Fruit fly (Drosophila melanogaster) whole organism, embryonic: ENCODE measurements around the gene Lcp65Ab1.

Source experiments
- Adf1 ChIP-seq: fragments of 200-800 bp; sonication (Bioruptor generic); IDR thresholded peaks from 2 replicates; pipeline ENCODE4 v1.3.6; 2022; ENCODE audit warnings: missing biosample characterization, missing genetic modification characterization
- CG10654 ChIP-seq: fragments of 200-800 bp; sonication (Bioruptor generic); optimal IDR thresholded peaks from 2 replicates; lab custom pipeline; 2016; ENCODE audit warnings: missing biosample characterization, missing genetic modification characterization
- CG10959 ChIP-seq: fragments of 200-800 bp; sonication (Bioruptor generic); IDR thresholded peaks from 2 replicates; pipeline ENCODE4 v1.3.6; 2022; ENCODE audit warnings: missing biosample characterization, missing genetic modification characterization
- CG13624 ChIP-seq: fragments of 200-800 bp; sonication (Bioruptor generic); optimal IDR thresholded peaks from 2 replicates; lab custom pipeline; 2016; ENCODE audit warnings: missing biosample characterization, missing genetic modification characterization
- CG1647 ChIP-seq: fragments of 200-800 bp; sonication (Bioruptor generic); optimal IDR thresholded peaks from 3 replicates; lab custom pipeline; 2016; ENCODE audit warnings: missing biosample characterization, missing genetic modification characterization
- CG16815 ChIP-seq: fragments of 200-800 bp; sonication (Bioruptor generic); optimal IDR thresholded peaks from 3 replicates; lab custom pipeline; 2017; ENCODE audit warnings: missing biosample characterization, mild to moderate bottlenecking, missing genetic modification characterization
- CG17568 ChIP-seq: fragments of 200-800 bp; sonication (Bioruptor generic); optimal IDR thresholded peaks from 2 replicates; lab custom pipeline; 2018; ENCODE audit warnings: missing biosample characterization, mild to moderate bottlenecking, missing genetic modification characterization, moderate library complexity
- CG17802 ChIP-seq: fragments of 200-800 bp; sonication (Bioruptor generic); optimal IDR thresholded peaks from 2 replicates; lab custom pipeline; 2018; ENCODE audit warnings: missing biosample characterization, mild to moderate bottlenecking, missing genetic modification characterization, moderate library complexity
- CG1792 ChIP-seq: fragments of 200-800 bp; sonication (Bioruptor generic); optimal IDR thresholded peaks from 2 replicates; lab custom pipeline; 2016; ENCODE audit warnings: missing biosample characterization, missing genetic modification characterization
- CG1832 ChIP-seq: fragments of 200-800 bp; sonication (Bioruptor generic); optimal IDR thresholded peaks from 2 replicates; lab custom pipeline; 2017; ENCODE audit warnings: missing biosample characterization, mild to moderate bottlenecking, missing genetic modification characterization, inconsistent platforms
- CG2129 ChIP-seq: fragments of 200-800 bp; sonication (Bioruptor generic); IDR thresholded peaks from 2 replicates; pipeline ENCODE4 v1.3.6; 2022; ENCODE audit warnings: missing biosample characterization, missing genetic modification characterization; ENCODE audit not compliant: partially characterized antibody
- CG31388 ChIP-seq: fragments of 200-800 bp; sonication (Bioruptor generic); optimal IDR thresholded peaks from 2 replicates; lab custom pipeline; 2016; ENCODE audit warnings: missing biosample characterization, missing genetic modification characterization
- CG32532 ChIP-seq: fragments of 200-800 bp; sonication (Bioruptor generic); IDR thresholded peaks from 2 replicates; pipeline ENCODE4 v1.3.6; 2022; ENCODE audit warnings: missing biosample characterization, missing genetic modification characterization
- CG33213 ChIP-seq: fragments of 200-800 bp; sonication (Bioruptor generic); optimal IDR thresholded peaks from 3 replicates; lab custom pipeline; 2016; ENCODE audit warnings: missing biosample characterization, missing genetic modification characterization
- CG3847 ChIP-seq: fragments of 200-800 bp; sonication (Bioruptor generic); IDR thresholded peaks from 2 replicates; pipeline ENCODE4 v1.3.6; 2022; ENCODE audit warnings: missing biosample characterization, missing genetic modification characterization
- CG4360 ChIP-seq: fragments of 200-800 bp; sonication (Bioruptor generic); IDR thresholded peaks from 2 replicates; pipeline ENCODE4 v1.3.6; 2022; ENCODE audit warnings: missing biosample characterization, missing genetic modification characterization
- CG4424 ChIP-seq: fragments of 200-800 bp; sonication (Bioruptor generic); optimal IDR thresholded peaks from 3 replicates; lab custom pipeline; 2016; ENCODE audit warnings: missing biosample characterization, missing genetic modification characterization
- CG7372 ChIP-seq: fragments of 200-800 bp; sonication (Bioruptor generic); IDR thresholded peaks from 2 replicates; pipeline ENCODE4 v1.3.6; 2022; ENCODE audit warnings: missing biosample characterization, missing genetic modification characterization
- CG7745 ChIP-seq: fragments of 200-800 bp; sonication (Bioruptor generic); optimal IDR thresholded peaks from 2 replicates; lab custom pipeline; 2018; ENCODE audit warnings: missing biosample characterization, mild to moderate bottlenecking, missing genetic modification characterization, moderate library complexity
- CG7928 ChIP-seq: fragments of 200-800 bp; sonication (Bioruptor generic); optimal IDR thresholded peaks from 2 replicates; lab custom pipeline; 2017; ENCODE audit warnings: missing biosample characterization, mild to moderate bottlenecking, missing genetic modification characterization
- CG7963 ChIP-seq: fragments of 200-800 bp; sonication (Bioruptor generic); IDR thresholded peaks from 3 replicates; pipeline ENCODE4 v1.3.6; 2022; ENCODE audit warnings: missing biosample characterization, missing genetic modification characterization; ENCODE audit not compliant: partially characterized antibody
- CG9932 ChIP-seq: fragments of 200-800 bp; sonication (Bioruptor generic); IDR thresholded peaks from 2 replicates; pipeline ENCODE4 v1.3.6; 2022; ENCODE audit warnings: missing biosample characterization, missing genetic modification characterization
- CTCF ChIP-seq: fragments of 200-800 bp; sonication (Bioruptor generic); optimal IDR thresholded peaks from 2 replicates; lab custom pipeline; 2017; ENCODE audit warnings: missing biosample characterization, mild to moderate bottlenecking, missing genetic modification characterization, moderate library complexity
- Camta ChIP-seq: fragments of 200-800 bp; sonication (Bioruptor generic); optimal IDR thresholded peaks from 2 replicates; lab custom pipeline; 2016; ENCODE audit warnings: missing biosample characterization, missing genetic modification characterization
- Dad ChIP-seq: fragments of 200-800 bp; sonication (Bioruptor generic); optimal IDR thresholded peaks from 3 replicates; lab custom pipeline; 2016; ENCODE audit warnings: missing biosample characterization, missing genetic modification characterization
- Dref ChIP-seq: fragments of 200-800 bp; sonication (Bioruptor generic); IDR thresholded peaks from 2 replicates; pipeline ENCODE4 v1.3.6; 2022; ENCODE audit warnings: missing biosample characterization, missing genetic modification characterization
- MBD-R2 ChIP-seq: fragments of 200-800 bp; sonication (Bioruptor generic); IDR thresholded peaks from 2 replicates; pipeline ENCODE4 v1.3.6; 2022; ENCODE audit warnings: missing biosample characterization, missing genetic modification characterization
- Meics ChIP-seq: fragments of 200-800 bp; sonication (Bioruptor generic); optimal IDR thresholded peaks from 2 replicates; lab custom pipeline; 2017; ENCODE audit warnings: missing biosample characterization, mild to moderate bottlenecking, missing genetic modification characterization
- NK7.1 ChIP-seq: fragments of 200-800 bp; sonication (Bioruptor generic); optimal IDR thresholded peaks from 3 replicates; lab custom pipeline; 2016; ENCODE audit warnings: missing biosample characterization, missing genetic modification characterization
- Nf-YB ChIP-seq: fragments of 200-800 bp; sonication (Bioruptor generic); optimal IDR thresholded peaks from 3 replicates; lab custom pipeline; 2019; ENCODE audit warnings: missing biosample characterization, mild to moderate bottlenecking, missing genetic modification characterization, moderate library complexity
- Pdp1 ChIP-seq, 2 experiments: fragments of 200-800 bp; sonication (Bioruptor generic); optimal IDR thresholded peaks; 3 replicates each; lab custom pipeline; 2016; ENCODE audit warnings: missing biosample characterization in 2 of 2, missing genetic modification characterization in 2 of 2, mild to moderate bottlenecking in 1 of 2, moderate library complexity in 1 of 2
- dysf ChIP-seq: fragments of 200-800 bp; sonication (Bioruptor generic); IDR thresholded peaks from 3 replicates; pipeline ENCODE4 v1.3.6; 2022; ENCODE audit warnings: missing biosample characterization, missing genetic modification characterization
- ewg ChIP-seq: fragments of 200-800 bp; sonication (Bioruptor generic); optimal IDR thresholded peaks from 3 replicates; lab custom pipeline; 2017; ENCODE audit warnings: mild to moderate bottlenecking, missing biosample characterization, missing genetic modification reagents, missing genetic modification characterization
- fu2 ChIP-seq: fragments of 200-800 bp; sonication (Bioruptor generic); optimal IDR thresholded peaks from 2 replicates; lab custom pipeline; 2016; ENCODE audit warnings: missing biosample characterization, missing genetic modification characterization
- gt ChIP-seq: fragments of 200-800 bp; sonication (Bioruptor generic); IDR thresholded peaks from 2 replicates; pipeline ENCODE4 v1.3.6; 2022; ENCODE audit warnings: missing biosample characterization, missing genetic modification characterization
- hth ChIP-seq: fragments of >200 bp; optimal IDR thresholded peaks from 2 replicates; lab custom pipeline; 2017; ENCODE audit warnings: inconsistent platforms
- ken ChIP-seq: fragments of 200-800 bp; sonication (Bioruptor generic); IDR thresholded peaks from 3 replicates; pipeline ENCODE4 v1.3.6; 2022; ENCODE audit warnings: missing biosample characterization, missing genetic modification characterization
- maf-S ChIP-seq: fragments of 200-800 bp; sonication (Bioruptor generic); optimal IDR thresholded peaks from 2 replicates; lab custom pipeline; 2016; ENCODE audit warnings: missing biosample characterization, missing genetic modification characterization
- nau ChIP-seq: fragments of 200-800 bp; sonication (Bioruptor generic); optimal IDR thresholded peaks from 3 replicates; lab custom pipeline; 2017; ENCODE audit warnings: missing biosample characterization, mild to moderate bottlenecking, missing genetic modification characterization, missing genetic modification reagents
- nerfin-2 ChIP-seq: fragments of 200-800 bp; sonication (Bioruptor generic); IDR thresholded peaks from 2 replicates; pipeline ENCODE4 v1.3.6; 2022; ENCODE audit warnings: missing biosample characterization, missing genetic modification characterization; ENCODE audit not compliant: partially characterized antibody
- prd ChIP-seq, 3 experiments: fragments of >200 bp in 2 of 3; fragments of 200-800 bp in 1 of 3; sonication (Bioruptor generic) in 1 of 3; optimal IDR thresholded peaks in 2 of 3; IDR thresholded peaks in 1 of 3; 2 replicates in 2 of 3; 3 replicates in 1 of 3; pipeline versions ENCODE4 v1.3.6 to Lab custom; 2017 to 2022; ENCODE audit warnings: missing biosample characterization in 1 of 3, missing genetic modification characterization in 1 of 3
- ranshi ChIP-seq: fragments of 200-800 bp; sonication (Bioruptor generic); IDR thresholded peaks from 2 replicates; pipeline ENCODE4 v1.3.6; 2022; ENCODE audit warnings: missing biosample characterization, missing genetic modification characterization
- repo ChIP-seq: fragments of 200-800 bp; sonication (Bioruptor generic); optimal IDR thresholded peaks from 2 replicates; lab custom pipeline; 2016; ENCODE audit warnings: missing biosample characterization, missing genetic modification characterization
- sens ChIP-seq: fragments of 200-800 bp; sonication (Bioruptor generic); peaks from one replicate; lab custom pipeline; 2016; ENCODE audit warnings: missing biosample characterization, missing genetic modification characterization
- sima ChIP-seq: fragments of 200-800 bp; sonication (Bioruptor generic); optimal IDR thresholded peaks from 2 replicates; lab custom pipeline; 2016; ENCODE audit warnings: missing biosample characterization, missing genetic modification characterization
- sna ChIP-seq: fragments of 200-800 bp; sonication (Bioruptor generic); IDR thresholded peaks from 2 replicates; pipeline ENCODE4 v1.3.6; 2022; ENCODE audit warnings: missing biosample characterization, missing genetic modification characterization; ENCODE audit not compliant: partially characterized antibody
- tin ChIP-seq: fragments of 200-800 bp; sonication (Bioruptor generic); optimal IDR thresholded peaks from 3 replicates; lab custom pipeline; 2016; ENCODE audit warnings: missing biosample characterization, missing genetic modification characterization
- tio ChIP-seq: fragments of 200-800 bp; sonication (Bioruptor generic); optimal IDR thresholded peaks from 2 replicates; lab custom pipeline; 2017; ENCODE audit warnings: missing biosample characterization, missing genetic modification characterization, inconsistent platforms
- tup ChIP-seq: fragments of 200-800 bp; sonication (Bioruptor generic); optimal IDR thresholded peaks from 2 replicates; lab custom pipeline; 2016; ENCODE audit warnings: missing biosample characterization, mild to moderate bottlenecking, missing genetic modification characterization, moderate library complexity
- unc-4 ChIP-seq: fragments of 200-800 bp; sonication (Bioruptor generic); IDR thresholded peaks from 2 replicates; pipeline ENCODE4 v1.3.6; 2022; ENCODE audit warnings: missing biosample characterization, missing genetic modification characterization; ENCODE audit not compliant: partially characterized antibody
- yki ChIP-seq: fragments of >200 bp; optimal IDR thresholded peaks from 3 replicates; lab custom pipeline; 2018
- zfh1 ChIP-seq: fragments of 200-800 bp; sonication (Bioruptor generic); IDR thresholded peaks from 3 replicates; pipeline ENCODE4 v1.3.6; 2022; ENCODE audit warnings: missing biosample characterization, missing genetic modification characterization

The Lcp65Ab1 gene

dm6 chr3L:6181776-6182175 lies 32.4 kb downstream of the Lcp65Ab1 start, which contains the start of gene CG10274 (continued):
- TF ChIP-seq ewg (GFP tag; lab: Kevin White, UChicago) (peak; percentile 61), repo (GFP tag; lab: Kevin White, UChicago) (peak; percentile 40), CG33213 (peak; percentile 62), CG31388 (GFP tag; lab: Kevin White, UChicago) (no peak), CG17568 (GFP tag; lab: Kevin White, UChicago) (no peak), Pdp1 (GFP tag; optimal IDR thresholded peaks at IDR 0.05; lab: Kevin White, UChicago) (peak in 1 of 2 experiments; percentile 67), CG13624 (GFP tag; lab: Kevin White, UChicago) (peak; percentile 79), nau (GFP tag; lab: Kevin White, UChicago) (no peak), CG1792 (peak; percentile 43), CG4360 (no peak), Adf1 (no peak; the same call in 1 of the 2 replicates), Dref (GFP tag; lab: Robert Waterston, UW) (no peak), ken (GFP tag; lab: Robert Waterston, UW) (peak; percentile 55; the same call in 2 of the 3 replicates), NK7.1 (GFP tag; lab: Kevin White, UChicago) (no peak), unc-4 (GFP tag; lab: Robert Waterston, UW) (no peak), CG7928 (GFP tag; lab: Kevin White, UChicago) (peak; percentile 18), Nf-YB (GFP tag; lab: Kevin White, UChicago) (peak; percentile 46), ranshi (peak; percentile 61; the same call in 1 of the 2 replicates), CG4424 (GFP tag; lab: Kevin White, UChicago) (peak; percentile 85), tio (GFP tag; lab: Kevin White, UChicago) (no peak), CG17802 (tag; lab: Kevin White, UChicago) (peak; percentile 38), CG7372 (peak; percentile 66), CG10959 (GFP tag; lab: Robert Waterston, UW) (0 out of 2 replicates have a peak, but pooled peaks have one; percentile 24), maf-S (peak; percentile 6), fu2 (peak; percentile 71), CG16815 (GFP tag; lab: Kevin White, UChicago) (peak; percentile 72), CTCF (GFP tag; lab: Kevin White, UChicago) (no peak), prd (optimal IDR thresholded peaks at IDR 0.05; lab: Kevin White, UChicago) (no peak), prd (GFP tag; IDR thresholded peaks at IDR 0.05; lab: Robert Waterston, UW) (peak; percentile 82), gt (GFP tag; lab: Robert Waterston, UW) (no peak), Meics (GFP tag; lab: Kevin White, UChicago) (no peak), hth (lab: Kevin White, UChicago) (no peak), Dad (peak; percentile 49), CG7745 (tag; lab: Kevin White, UChicago) (no peak), dysf (GFP tag; lab: Robert Waterston, UW) (peak; percentile 66; the same call in 1 of the 3 replicates), MBD-R2 (GFP tag; lab: Robert Waterston, UW) (peak; percentile 89), Camta (peak; percentile 70), CG7963 (GFP tag; lab: Robert Waterston, UW) (no peak), nerfin-2 (no peak), CG1647 (GFP tag; lab: Kevin White, UChicago) (peak; percentile 67), tin (GFP tag; lab: Kevin White, UChicago) (peak; percentile 79), sens (GFP tag; lab: Kevin White, UChicago) (peak; percentile 96), tup (GFP tag; lab: Kevin White, UChicago) (no peak), CG1832 (no peak), sna (GFP tag; lab: Robert Waterston, UW) (no peak), CG3847 (GFP tag; lab: Robert Waterston, UW) (peak; percentile 78), CG10654 (peak; percentile 68), yki (no peak), CG9932 (GFP tag; lab: Robert Waterston, UW) (peak; percentile 88), CG32532 (GFP tag; lab: Robert Waterston, UW) (peak; percentile 66), CG2129 (no peak), zfh1 (GFP tag; lab: Robert Waterston, UW) (peak; percentile 53; the same call in 1 of the 3 replicates), sima (no peak)
